Worm (Caenorhabditis elegans): ENCODE measurements around the gene M110.3.

DNA sequence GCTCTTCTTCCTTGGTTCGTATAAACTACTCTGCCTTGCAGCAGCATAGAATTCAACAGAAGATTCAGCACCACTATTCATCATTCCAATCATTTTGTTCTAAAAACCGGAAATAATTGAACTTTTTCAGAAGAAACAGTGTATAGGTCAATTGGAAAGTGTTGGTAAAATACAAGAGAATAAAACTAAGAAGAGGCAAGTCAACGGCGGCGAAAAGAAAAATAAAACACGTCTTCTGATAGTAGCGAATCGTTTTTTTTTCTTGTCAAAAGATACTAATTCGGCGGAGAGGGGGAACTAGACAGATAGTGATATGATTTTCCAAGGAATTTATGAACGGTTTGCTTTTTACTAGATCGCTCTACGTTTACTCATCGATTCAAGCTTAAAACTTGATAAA lies 42.6 kb upstream of the M110.3 start, which contains the start of gene F35C11.6:
- no peak for TF ChIP-seq nhr-28 (tag; optimal IDR thresholded peaks at IDR 0.05)
- no peak for TF ChIP-seq tbx-8 (GFP tag; optimal IDR thresholded peaks at IDR 0.05)
- no peak for TF ChIP-seq elt-1 (tag; optimal IDR thresholded peaks at IDR 0.05; ENCODE audit: borderline replicate concordance, insufficient read depth)
- TF ChIP-seq snpc-4 (tag; optimal IDR thresholded peaks at IDR 0.05) = no peak
- no peak for TF ChIP-seq unc-39 (tag; optimal IDR thresholded peaks at IDR 0.05)
- TF ChIP-seq unc-120 (tag; optimal IDR thresholded peaks at IDR 0.05; ENCODE audit: poor library complexity, severe bottlenecking) = no peak
- TF ChIP-seq elt-3 (tag; optimal IDR thresholded peaks at IDR 0.05) = no peak
- TF ChIP-seq unc-62 (GFP tag; optimal IDR thresholded peaks at IDR 0.05) = no peak
- TF ChIP-seq ces-1 (GFP tag; optimal IDR thresholded peaks at IDR 0.05) = no peak
- TF ChIP-seq nhr-12 (tag; optimal IDR thresholded peaks at IDR 0.05) = no peak
- TF ChIP-seq nhr-237 (tag; optimal IDR thresholded peaks at IDR 0.05) = no peak
- TF ChIP-seq lin-13 (tag; optimal IDR thresholded peaks at IDR 0.05) = no peak
